Worm (Caenorhabditis elegans): ENCODE measurements around the gene gip-1.

DNA sequence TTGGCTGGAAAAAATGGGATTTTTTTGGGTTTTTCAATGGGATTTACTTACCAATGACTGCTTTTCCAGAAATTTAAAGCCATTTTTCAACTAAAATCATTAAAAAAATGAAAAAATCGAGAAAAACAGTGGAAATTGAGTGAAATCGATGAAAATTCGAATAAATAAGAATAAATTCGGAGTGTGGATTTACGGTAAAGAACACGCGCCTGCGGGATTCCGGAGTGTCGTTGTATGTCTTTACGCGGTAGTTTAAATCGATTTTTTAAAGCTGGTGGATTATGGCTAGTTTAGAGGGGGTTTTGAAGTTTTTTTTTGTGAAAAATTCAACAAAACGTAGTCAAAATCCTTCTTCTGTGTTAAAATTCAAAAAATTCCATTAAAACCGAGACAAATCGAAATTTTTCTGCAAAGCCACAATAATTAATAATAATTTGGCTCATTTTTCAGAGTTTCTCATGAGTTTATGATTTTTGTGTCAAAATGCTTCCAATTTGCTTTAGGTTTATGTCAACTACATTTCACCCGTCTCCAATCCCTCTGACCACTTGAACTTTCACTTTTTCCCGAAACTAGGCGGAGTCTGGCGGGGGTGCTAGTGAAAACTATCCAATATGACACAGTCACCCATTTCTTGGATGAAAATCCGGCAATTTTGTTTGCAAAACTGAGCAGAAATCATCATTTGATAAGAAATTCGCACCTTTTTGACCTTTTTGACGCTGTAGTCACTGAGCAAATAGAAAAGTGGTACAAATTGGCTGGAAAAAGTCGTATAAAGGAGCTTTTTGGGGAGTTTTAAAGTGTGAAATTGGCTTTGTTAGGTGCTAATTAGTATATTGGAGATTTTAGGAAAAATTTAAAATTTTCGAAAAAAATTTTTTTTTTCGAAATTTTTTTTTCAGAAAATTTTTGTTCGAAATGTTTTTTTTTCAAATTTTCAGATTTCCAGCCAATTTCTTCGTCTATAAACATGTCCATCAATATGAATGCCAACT is 54.0 kb downstream of the gip-1 start, which contains the start of the genes cic-1 and strm-1:
- TF ChIP-seq fos-1 (tag; optimal IDR thresholded peaks at IDR 0.05) (no peak), nhr-6 (tag; optimal IDR thresholded peaks at IDR 0.05) (peak; percentile 10), Y55F3AM.14 (GFP tag; optimal IDR thresholded peaks at IDR 0.05) (no peak), ceh-82 (tag; optimal IDR thresholded peaks at IDR 0.05) (no peak), nhr-12 (tag; optimal IDR thresholded peaks at IDR 0.05) (no peak), nhr-77 (tag; optimal IDR thresholded peaks at IDR 0.05) (no peak), lsy-2 (tag; optimal IDR thresholded peaks at IDR 0.05) (peak; percentile 48 to 86), mbf-1 (tag; optimal IDR thresholded peaks at IDR 0.05) (no peak), lin-13 (GFP tag; optimal IDR thresholded peaks at IDR 0.05) (peak; percentile 73), ztf-11 (tag; optimal IDR thresholded peaks at IDR 0.05) (no peak), unc-62 (GFP tag; optimal IDR thresholded peaks at IDR 0.05) (no peak), ZK546.5 (tag; optimal IDR thresholded peaks at IDR 0.05) (no peak)

Measured in whole organism, L2 larva.